Fruit fly (Drosophila melanogaster) whole organism, embryonic: ENCODE measurements around the gene CG5776.

Experiments
- Aef1 ChIP-seq: fragments of 200-800 bp; sonication (Bioruptor generic); IDR thresholded peaks from 3 replicates; pipeline ENCODE4 v1.3.6; 2022; ENCODE audit warnings: missing biosample characterization, missing genetic modification characterization
- Asciz ChIP-seq: fragments of 200-800 bp; sonication (Bioruptor generic); optimal IDR thresholded peaks from 2 replicates; lab custom pipeline; 2017; ENCODE audit warnings: missing biosample characterization, mild to moderate bottlenecking, missing genetic modification characterization, missing genetic modification reagents
- CG12942 ChIP-seq: fragments of 200-800 bp; sonication (Bioruptor generic); optimal IDR thresholded peaks from 3 replicates; lab custom pipeline; 2016; ENCODE audit warnings: missing biosample characterization, missing genetic modification characterization
- CG14860 ChIP-seq: fragments of 200-800 bp; sonication (Bioruptor generic); IDR thresholded peaks from 3 replicates; pipeline ENCODE4 v1.3.6; 2022; ENCODE audit warnings: missing biosample characterization, missing genetic modification characterization; ENCODE audit not compliant: partially characterized antibody
- CG17359 ChIP-seq: fragments of 200-800 bp; sonication (Bioruptor generic); optimal IDR thresholded peaks from 3 replicates; lab custom pipeline; 2018; ENCODE audit warnings: missing biosample characterization, mild to moderate bottlenecking, missing genetic modification characterization, moderate library complexity
- CG31224 ChIP-seq: fragments of 200-800 bp; sonication (Bioruptor generic); IDR thresholded peaks from 2 replicates; pipeline ENCODE4 v1.3.6; 2022; ENCODE audit warnings: missing biosample characterization, missing genetic modification characterization
- CG31388 ChIP-seq: fragments of 200-800 bp; sonication (Bioruptor generic); optimal IDR thresholded peaks from 2 replicates; lab custom pipeline; 2016; ENCODE audit warnings: missing biosample characterization, missing genetic modification characterization
- CG3163 ChIP-seq: fragments of 200-800 bp; sonication (Bioruptor generic); optimal IDR thresholded peaks from 3 replicates; lab custom pipeline; 2016; ENCODE audit warnings: missing biosample characterization, missing genetic modification characterization
- CG32532 ChIP-seq: fragments of 200-800 bp; sonication (Bioruptor generic); IDR thresholded peaks from 2 replicates; pipeline ENCODE4 v1.3.6; 2022; ENCODE audit warnings: missing biosample characterization, missing genetic modification characterization
- CG34376 ChIP-seq: fragments of 200-800 bp; sonication (Bioruptor generic); optimal IDR thresholded peaks from 2 replicates; lab custom pipeline; 2018; ENCODE audit warnings: missing biosample characterization, mild to moderate bottlenecking, missing genetic modification characterization
- CG3847 ChIP-seq: fragments of 200-800 bp; sonication (Bioruptor generic); IDR thresholded peaks from 2 replicates; pipeline ENCODE4 v1.3.6; 2022; ENCODE audit warnings: missing biosample characterization, missing genetic modification characterization
- CG5180 ChIP-seq: fragments of 200-800 bp; sonication (Bioruptor generic); optimal IDR thresholded peaks from 3 replicates; lab custom pipeline; 2017; ENCODE audit warnings: missing biosample characterization, missing genetic modification characterization, mild to moderate bottlenecking, moderate library complexity, missing genetic modification reagents
- CG7839 ChIP-seq: fragments of 200-800 bp; sonication (Bioruptor generic); optimal IDR thresholded peaks from 3 replicates; lab custom pipeline; 2018; ENCODE audit warnings: missing biosample characterization, mild to moderate bottlenecking, missing genetic modification characterization, moderate library complexity
- CG9817 ChIP-seq: fragments of 200-800 bp; sonication (Bioruptor generic); optimal IDR thresholded peaks from 2 replicates; lab custom pipeline; 2018; ENCODE audit warnings: missing biosample characterization, mild to moderate bottlenecking, missing genetic modification characterization, moderate library complexity
- Dbx ChIP-seq: fragments of 200-800 bp; sonication (Bioruptor generic); IDR thresholded peaks from 3 replicates; pipeline ENCODE4 v1.3.6; 2022; ENCODE audit warnings: missing biosample characterization, missing genetic modification characterization
- Dfd ChIP-seq, 2 experiments: fragments of >200 bp; optimal IDR thresholded peaks; 2 replicates each; lab custom pipeline; 2017; ENCODE audit warnings: missing biosample characterization in 2 of 2, missing genetic modification characterization in 2 of 2
- Dll ChIP-seq: fragments of 200-800 bp; sonication (Bioruptor generic); IDR thresholded peaks from 4 replicates; pipeline ENCODE4 v1.3.6; 2022; ENCODE audit warnings: missing biosample characterization, missing genetic modification characterization; ENCODE audit not compliant: partially characterized antibody
- Dp ChIP-seq: fragments of 200-800 bp; sonication (Bioruptor generic); optimal IDR thresholded peaks from 2 replicates; lab custom pipeline; 2018; ENCODE audit warnings: missing biosample characterization, mild to moderate bottlenecking, missing genetic modification characterization, moderate library complexity
- HmgZ ChIP-seq: fragments of 200-800 bp; sonication (Bioruptor generic); optimal IDR thresholded peaks from 2 replicates; lab custom pipeline; 2018; ENCODE audit warnings: missing biosample characterization, mild to moderate bottlenecking, missing genetic modification characterization
- Lhr ChIP-seq: fragments of 200-800 bp; sonication (Bioruptor generic); optimal IDR thresholded peaks from 3 replicates; lab custom pipeline; 2017; ENCODE audit warnings: mild to moderate bottlenecking, missing biosample characterization, missing genetic modification reagents, missing genetic modification characterization
- NFAT ChIP-seq: fragments of 200-800 bp; sonication (Bioruptor generic); IDR thresholded peaks from 2 replicates; pipeline ENCODE4 v1.3.6; 2022; ENCODE audit warnings: missing biosample characterization, missing genetic modification characterization
- Optix ChIP-seq: fragments of 200-800 bp; sonication (Bioruptor generic); IDR thresholded peaks from 3 replicates; pipeline ENCODE4 v1.3.6; 2022; ENCODE audit warnings: missing biosample characterization, missing genetic modification characterization
- Pdp1 ChIP-seq, 2 experiments: fragments of 200-800 bp; sonication (Bioruptor generic); optimal IDR thresholded peaks; 3 replicates each; lab custom pipeline; 2016; ENCODE audit warnings: missing biosample characterization in 2 of 2, missing genetic modification characterization in 2 of 2, mild to moderate bottlenecking in 1 of 2, moderate library complexity in 1 of 2
- Ravus ChIP-seq: fragments of 200-800 bp; sonication (Bioruptor generic); IDR thresholded peaks from 2 replicates; pipeline ENCODE4 v1.3.6; 2022; ENCODE audit warnings: missing biosample characterization, missing genetic modification characterization
- Sox102F ChIP-seq: fragments of 200-800 bp; sonication (Bioruptor generic); optimal IDR thresholded peaks from 2 replicates; lab custom pipeline; 2018; ENCODE audit warnings: missing biosample characterization, mild to moderate bottlenecking, missing genetic modification characterization, moderate library complexity
- Sry-δ ChIP-seq: fragments of 200-800 bp; sonication (Bioruptor generic); optimal IDR thresholded peaks from 2 replicates; lab custom pipeline; 2016; ENCODE audit warnings: missing biosample characterization, missing genetic modification characterization
- bowl ChIP-seq: fragments of 200-800 bp; sonication (Bioruptor generic); IDR thresholded peaks from 2 replicates; pipeline ENCODE4 v1.3.6; 2022; ENCODE audit warnings: missing biosample characterization, missing genetic modification characterization
- caup ChIP-seq: fragments of 200-800 bp; sonication (Bioruptor generic); optimal IDR thresholded peaks from 3 replicates; lab custom pipeline; 2017; ENCODE audit warnings: missing biosample characterization, mild to moderate bottlenecking, missing genetic modification characterization, moderate library complexity; ENCODE audit not compliant: severe bottlenecking
- cg ChIP-seq: fragments of 200-800 bp; sonication (Bioruptor generic); optimal IDR thresholded peaks from 3 replicates; lab custom pipeline; 2019; ENCODE audit warnings: missing biosample characterization, mild to moderate bottlenecking, missing genetic modification characterization, moderate library complexity
- dmrt11E ChIP-seq: fragments of 200-800 bp; sonication (Bioruptor generic); optimal IDR thresholded peaks from 3 replicates; lab custom pipeline; 2018; ENCODE audit warnings: missing biosample characterization, mild to moderate bottlenecking, missing genetic modification characterization, moderate library complexity
- emc ChIP-seq: fragments of 200-800 bp; sonication (Bioruptor generic); optimal IDR thresholded peaks from 2 replicates; lab custom pipeline; 2016; ENCODE audit warnings: missing biosample characterization, missing genetic modification characterization
- ewg ChIP-seq: fragments of 200-800 bp; sonication (Bioruptor generic); optimal IDR thresholded peaks from 3 replicates; lab custom pipeline; 2017; ENCODE audit warnings: mild to moderate bottlenecking, missing biosample characterization, missing genetic modification reagents, missing genetic modification characterization
- exex ChIP-seq: fragments of 200-800 bp; sonication (Bioruptor generic); optimal IDR thresholded peaks from 4 replicates; lab custom pipeline; 2018; ENCODE audit warnings: missing biosample characterization, mild to moderate bottlenecking, missing genetic modification characterization, moderate library complexity
- fru ChIP-seq: fragments of >200 bp; optimal IDR thresholded peaks from 2 replicates; lab custom pipeline; 2017
- ftz-f1 ChIP-seq: fragments of 200-800 bp; sonication (Bioruptor generic); optimal IDR thresholded peaks from 2 replicates; lab custom pipeline; 2016; ENCODE audit warnings: missing biosample characterization, missing genetic modification characterization
- grn ChIP-seq: fragments of 200-800 bp; sonication (Bioruptor generic); optimal IDR thresholded peaks from 3 replicates; lab custom pipeline; 2017; ENCODE audit warnings: missing biosample characterization, missing genetic modification characterization
- gro ChIP-seq: fragments of 200-800 bp; sonication (Bioruptor generic); optimal IDR thresholded peaks from 2 replicates; lab custom pipeline; 2016; ENCODE audit warnings: missing biosample characterization, missing genetic modification characterization
- gt ChIP-seq: fragments of 200-800 bp; sonication (Bioruptor generic); IDR thresholded peaks from 2 replicates; pipeline ENCODE4 v1.3.6; 2022; ENCODE audit warnings: missing biosample characterization, missing genetic modification characterization
- her ChIP-seq: fragments of 200-800 bp; sonication (Bioruptor generic); optimal IDR thresholded peaks from 2 replicates; lab custom pipeline; 2016; ENCODE audit warnings: missing biosample characterization, missing genetic modification characterization
- hkb ChIP-seq, 2 experiments: fragments of 200-800 bp in 1 of 2; fragments of >200 bp in 1 of 2; sonication (Bioruptor generic) in 1 of 2; IDR thresholded peaks in 1 of 2; optimal IDR thresholded peaks in 1 of 2; 2 replicates each; pipeline versions ENCODE4 v1.3.6 to Lab custom; 2017 to 2022; ENCODE audit warnings: missing biosample characterization in 1 of 2, missing genetic modification characterization in 1 of 2
- klu ChIP-seq: fragments of 200-800 bp; sonication (Bioruptor generic); IDR thresholded peaks from 2 replicates; pipeline ENCODE4 v1.3.6; 2022; ENCODE audit warnings: missing biosample characterization, missing genetic modification characterization
- kni ChIP-seq: fragments of 200-800 bp; sonication (Bioruptor generic); optimal IDR thresholded peaks from 3 replicates; lab custom pipeline; 2017; ENCODE audit warnings: mild to moderate bottlenecking, missing biosample characterization, missing genetic modification reagents, missing genetic modification characterization
- lab ChIP-seq: fragments of 200-800 bp; sonication (Bioruptor generic); optimal IDR thresholded peaks from 3 replicates; lab custom pipeline; 2017; ENCODE audit warnings: missing biosample characterization, missing genetic modification characterization, mild to moderate bottlenecking, moderate library complexity, missing genetic modification reagents
- mam ChIP-seq: fragments of 200-800 bp; sonication (Bioruptor generic); optimal IDR thresholded peaks from 3 replicates; lab custom pipeline; 2016; ENCODE audit warnings: missing biosample characterization, missing genetic modification characterization
- oc ChIP-seq: fragments of 200-800 bp; sonication (Bioruptor generic); optimal IDR thresholded peaks from 2 replicates; lab custom pipeline; 2018; ENCODE audit warnings: missing biosample characterization, mild to moderate bottlenecking, missing genetic modification characterization, moderate library complexity
- sd ChIP-seq: fragments of 200-800 bp; sonication (Bioruptor generic); optimal IDR thresholded peaks from 3 replicates; lab custom pipeline; 2018; ENCODE audit warnings: missing biosample characterization, mild to moderate bottlenecking, missing genetic modification characterization, moderate library complexity
- sug ChIP-seq: fragments of 200-800 bp; optimal IDR thresholded peaks from 2 replicates; lab custom pipeline; 2019; ENCODE audit warnings: missing biosample characterization, mild to moderate bottlenecking, missing genetic modification characterization, moderate library complexity

Gene CG5776

dm6 chr2L:12718437-12719376 lies 14.5 kb upstream of the CG5776 start, which contains the start of gene MRP (continued):
- peak; percentile 91 for TF ChIP-seq exex (tag; lab: Kevin White, UChicago)
- TF ChIP-seq Sox102F (GFP tag; lab: Kevin White, UChicago): no peak
- no peak for TF ChIP-seq gt
- no peak for TF ChIP-seq oc (tag; lab: Kevin White, UChicago)
- TF ChIP-seq Dfd (GFP tag; optimal IDR thresholded peaks at IDR 0.05; lab: Kevin White, UChicago): no peak
- no peak for TF ChIP-seq Dp (GFP tag; lab: Kevin White, UChicago)
- TF ChIP-seq CG14860: no peak
- peak; percentile 60 for TF ChIP-seq CG5180 (GFP tag; lab: Kevin White, UChicago)
- peak; percentile 26; the same call in 1 of the 2 replicates for TF ChIP-seq NFAT (GFP tag; lab: Robert Waterston, UW)
- TF ChIP-seq Ravus (GFP tag; lab: Robert Waterston, UW): no peak
- no peak for TF ChIP-seq mam (GFP tag; lab: Kevin White, UChicago)
- 0 out of 4 replicates have a peak, but pooled peaks have one; percentile 39 for TF ChIP-seq Dll (GFP tag; lab: Robert Waterston, UW)
- TF ChIP-seq caup (GFP tag; lab: Kevin White, UChicago): peak; percentile 48
- TF ChIP-seq Optix (GFP tag; lab: Robert Waterston, UW): no peak
- TF ChIP-seq dmrt11E (tag; lab: Kevin White, UChicago): no peak
- TF ChIP-seq ewg (GFP tag; lab: Kevin White, UChicago): no peak
- TF ChIP-seq Pdp1 (GFP tag; optimal IDR thresholded peaks at IDR 0.05; lab: Kevin White, UChicago): peak in 1 of 2 experiments; percentile 30
- peak; percentile 8 for TF ChIP-seq her (GFP tag; lab: Kevin White, UChicago)
- no peak for TF ChIP-seq bowl
- peak; percentile 44; the same call in 1 of the 2 replicates for TF ChIP-seq CG31224
- no peak for TF ChIP-seq kni (GFP tag; lab: Kevin White, UChicago)
- TF ChIP-seq Lhr: no peak
- no peak for TF ChIP-seq CG17359 (tag; lab: Kevin White, UChicago)
- TF ChIP-seq CG9817 (tag; lab: Kevin White, UChicago): no peak
- no peak for TF ChIP-seq klu (GFP tag; lab: Robert Waterston, UW)
- TF ChIP-seq grn: peak; percentile 26
- no peak for TF ChIP-seq hkb (optimal IDR thresholded peaks at IDR 0.05; lab: Kevin White, UChicago)
- TF ChIP-seq hkb (GFP tag; IDR thresholded peaks at IDR 0.05; lab: Robert Waterston, UW): peak; percentile 60
- TF ChIP-seq CG3163 (GFP tag; lab: Kevin White, UChicago): peak; percentile 84
- TF ChIP-seq Aef1: peak; percentile 28; the same call in 1 of the 3 replicates
- TF ChIP-seq emc (GFP tag; lab: Kevin White, UChicago): no peak
- peak; percentile 4 for TF ChIP-seq HmgZ
- TF ChIP-seq sug: peak; percentile 86
- peak; percentile 63 for TF ChIP-seq CG34376
- TF ChIP-seq CG31388 (GFP tag; lab: Kevin White, UChicago): no peak
- TF ChIP-seq gro (GFP tag; lab: Kevin White, UChicago): peak; percentile 9
- TF ChIP-seq Sry-δ (GFP tag; lab: Kevin White, UChicago): no peak
- peak; percentile 78 for TF ChIP-seq sd
- TF ChIP-seq CG3847 (GFP tag; lab: Robert Waterston, UW): 0 out of 2 replicates have a peak, but pooled peaks have one; percentile 21
- TF ChIP-seq CG12942 (GFP tag; lab: Kevin White, UChicago): no peak
- TF ChIP-seq CG32532: no peak
- peak; percentile 51 for TF ChIP-seq lab
- TF ChIP-seq CG7839: no peak
- TF ChIP-seq fru (lab: Kevin White, UChicago): no peak
- TF ChIP-seq Dbx (GFP tag; lab: Robert Waterston, UW): 0 out of 3 replicates have a peak, but pooled peaks have one; percentile 54
- TF ChIP-seq cg (GFP tag; lab: Kevin White, UChicago): peak; percentile 48
- TF ChIP-seq ftz-f1: peak; percentile 64
- TF ChIP-seq Asciz (GFP tag; lab: Kevin White, UChicago): no peak
